Worm (Caenorhabditis elegans): ENCODE results near the gene K02D10.4.

ce11 chrIII:8738289-8738688 lies 41.5 kb downstream of the K02D10.4 start:
- TF ChIP-seq ref-1 (GFP tag; conservative IDR thresholded peaks at IDR 0.05), result no peak
- no peak for TF ChIP-seq med-1 (GFP tag; optimal IDR thresholded peaks at IDR 0.05; ENCODE audit: insufficient read depth)
- TF ChIP-seq T22C8.4 (GFP tag; IDR thresholded peaks at IDR 0.05), result no peak
- no peak for TF ChIP-seq flt-1 (GFP tag; IDR thresholded peaks at IDR 0.05)

Data from whole organism, midembryonic.